Worm (Caenorhabditis elegans): ENCODE measurements around the gene K07F5.7.
"Not testable (repeated sequence)": the region's sequence is repeated elsewhere in the genome, so short reads cannot be mapped to it uniquely, and the experiment has no call there.

K07F5.7 gene

ce11 chrIV:9837349-9837748 lies 10.6 kb downstream of the K07F5.7 start, which contains the start of gene msp-10:
TSS of gene msp-10 (plus strand) at chrIV:9837649.
- TF ChIP-seq nhr-237 (tag; optimal IDR thresholded peaks at IDR 0.05); unc-55 (GFP tag; optimal IDR thresholded peaks at IDR 0.05); blmp-1 (tag; optimal IDR thresholded peaks at IDR 0.05; ENCODE audit: insufficient read depth): not testable (repeated sequence)

ce11 chrIV:9836317-9836716 lies 11.7 kb downstream of the K07F5.7 start, which contains the start of gene msp-81:
TSS of gene msp-81 (minus strand) at chrIV:9836417.
- TF ChIP-seq blmp-1 (tag; optimal IDR thresholded peaks at IDR 0.05; ENCODE audit: insufficient read depth) (no peak), unc-39 (tag; optimal IDR thresholded peaks at IDR 0.05) (no peak), nhr-12 (tag; optimal IDR thresholded peaks at IDR 0.05) (no peak), alr-1 (tag; optimal IDR thresholded peaks at IDR 0.05) (no peak), ceh-16 (tag; optimal IDR thresholded peaks at IDR 0.05) (no peak), nhr-6 (tag; optimal IDR thresholded peaks at IDR 0.05) (no peak), ztf-11 (tag; optimal IDR thresholded peaks at IDR 0.05) (no peak), ceh-82 (tag; optimal IDR thresholded peaks at IDR 0.05) (no peak)

ce11 chrIV:9833337-9833736 lies 14.6 kb downstream of the K07F5.7 start:
- TF ChIP-seq lin-11 (tag; optimal IDR thresholded peaks at IDR 0.05) (no peak), nhr-129 (tag; optimal IDR thresholded peaks at IDR 0.05) (no peak), elt-3 (tag; optimal IDR thresholded peaks at IDR 0.05) (no peak), alr-1 (tag; optimal IDR thresholded peaks at IDR 0.05) (no peak), sma-3 (GFP tag; optimal IDR thresholded peaks at IDR 0.05) (no peak), ZK546.5 (tag; optimal IDR thresholded peaks at IDR 0.05) (no peak), F13H6.1 (tag; optimal IDR thresholded peaks at IDR 0.05) (no peak), nhr-12 (tag; optimal IDR thresholded peaks at IDR 0.05) (no peak), zag-1 (tag; optimal IDR thresholded peaks at IDR 0.05) (no peak), ztf-4 (tag; optimal IDR thresholded peaks at IDR 0.05) (no peak)

ce11 chrIV:9832586-9832985 lies 15.4 kb downstream of the K07F5.7 start, which contains the start of gene kin-21:
TSS of gene kin-21 (plus strand) at chrIV:9832886.
- no peak for TF ChIP-seq ZK546.5 (tag; optimal IDR thresholded peaks at IDR 0.05)
- no peak for TF ChIP-seq ceh-82 (tag; optimal IDR thresholded peaks at IDR 0.05)
- no peak for TF ChIP-seq lin-39 (tag; optimal IDR thresholded peaks at IDR 0.05)
- no peak for TF ChIP-seq lin-13 (GFP tag; optimal IDR thresholded peaks at IDR 0.05)
- TF ChIP-seq nhr-6 (tag; optimal IDR thresholded peaks at IDR 0.05) = no peak
- TF ChIP-seq nhr-12 (tag; optimal IDR thresholded peaks at IDR 0.05) = no peak
- no peak for TF ChIP-seq crh-2 (tag; optimal IDR thresholded peaks at IDR 0.05)
- TF ChIP-seq nhr-129 (tag; optimal IDR thresholded peaks at IDR 0.05) = no peak
- no peak for TF ChIP-seq mab-5 (tag; optimal IDR thresholded peaks at IDR 0.05)
- no peak for TF ChIP-seq elt-1 (tag; optimal IDR thresholded peaks at IDR 0.05)
- no peak for TF ChIP-seq egl-27 (tag; optimal IDR thresholded peaks at IDR 0.05)

- TF ChIP-seq nhr-129 (tag; optimal IDR thresholded peaks at IDR 0.05) (peak; percentile 30), gmeb-1 (tag; optimal IDR thresholded peaks at IDR 0.05) (no peak), fos-1 (tag; optimal IDR thresholded peaks at IDR 0.05) (peak; percentile 44), C34F6.9 (tag; optimal IDR thresholded peaks at IDR 0.05) (peak; percentile 50)
Measured at ce11 chrIV:9825196-9825744, 22.7 kb downstream of the K07F5.7 start, which contains the start of gene mtr-4. TSS of gene mtr-4 (plus strand) at chrIV:9825694.

ce11 chrIV:9824480-9824879 lies 23.5 kb downstream of the K07F5.7 start, which contains the start of gene catp-6:
TSS of gene catp-6 (minus strand) at chrIV:9824580.
- TF ChIP-seq peb-1 (tag; optimal IDR thresholded peaks at IDR 0.05) (no peak), unc-39 (tag; optimal IDR thresholded peaks at IDR 0.05) (no peak), ceh-16 (tag; optimal IDR thresholded peaks at IDR 0.05) (no peak), F13H6.1 (tag; optimal IDR thresholded peaks at IDR 0.05) (no peak), mbf-1 (tag; optimal IDR thresholded peaks at IDR 0.05) (no peak)

ce11 chrIV:9822585-9822984 lies 25.4 kb downstream of the K07F5.7 start:
- TF ChIP-seq lsy-2 (tag; optimal IDR thresholded peaks at IDR 0.05) (no peak), alr-1 (tag; optimal IDR thresholded peaks at IDR 0.05) (no peak), nhr-11 (tag; optimal IDR thresholded peaks at IDR 0.05) (no peak), ceh-16 (tag; optimal IDR thresholded peaks at IDR 0.05) (no peak), nhr-21 (tag; optimal IDR thresholded peaks at IDR 0.05) (no peak), ztf-1 (GFP tag; conservative IDR thresholded peaks at IDR 0.05) (no peak), mab-5 (tag; optimal IDR thresholded peaks at IDR 0.05) (no peak), nhr-12 (tag; optimal IDR thresholded peaks at IDR 0.05) (no peak), nhr-6 (tag; optimal IDR thresholded peaks at IDR 0.05) (no peak), lin-13 (GFP tag; optimal IDR thresholded peaks at IDR 0.05) (no peak)
